Worm (Caenorhabditis elegans): ENCODE measurements around the gene Y39A3B.7.

Gene Y39A3B.7

DNA sequence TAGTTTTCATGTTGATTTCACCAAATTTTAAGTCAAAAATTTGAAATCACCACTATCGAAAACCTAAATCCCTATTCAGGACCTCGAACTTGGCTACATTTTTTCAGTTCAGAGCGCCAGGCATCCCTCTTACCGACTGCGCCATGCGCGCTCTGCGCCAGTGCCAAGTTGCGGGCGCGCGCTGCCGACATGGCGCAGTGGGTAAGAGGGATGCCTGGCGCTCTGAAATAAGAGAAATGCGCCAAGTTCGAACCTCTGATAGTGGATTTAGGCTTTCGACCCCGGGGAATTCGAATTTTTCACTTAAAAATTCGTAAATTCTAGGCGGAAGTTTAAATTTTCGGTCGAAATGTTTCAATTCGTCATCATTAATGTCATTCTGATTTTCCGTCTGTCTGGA lies 5.2 kb upstream of the Y39A3B.7 start:
- no peak for TF ChIP-seq ceh-13 (GFP tag; optimal IDR thresholded peaks at IDR 0.05)
- TF ChIP-seq tra-4 (tag; optimal IDR thresholded peaks at IDR 0.05) = no peak
- no peak for TF ChIP-seq F13C5.2 (tag; optimal IDR thresholded peaks at IDR 0.05)
- TF ChIP-seq ets-7 (tag; optimal IDR thresholded peaks at IDR 0.05) = no peak
- no peak for TF ChIP-seq tbx-11 (GFP tag; IDR thresholded peaks at IDR 0.05)
- TF ChIP-seq hnd-1 (tag; optimal IDR thresholded peaks at IDR 0.05) = no peak
- no peak for TF ChIP-seq hmg-4 (GFP tag; optimal IDR thresholded peaks at IDR 0.05)
- no peak for TF ChIP-seq flt-1 (GFP tag; IDR thresholded peaks at IDR 0.05)
- TF ChIP-seq pes-1 (GFP tag; IDR thresholded peaks at IDR 0.05) = no peak
- TF ChIP-seq tbx-37 (GFP tag; conservative IDR thresholded peaks at IDR 0.05) = no peak
- no peak for TF ChIP-seq hmbx-1 (tag; optimal IDR thresholded peaks at IDR 0.05)
- TF ChIP-seq sea-1 (GFP tag; conservative IDR thresholded peaks at IDR 0.05) = no peak
- TF ChIP-seq scrt-1 (GFP tag; IDR thresholded peaks at IDR 0.05) = no peak

ce11 chrIII:1987693-1988092 lies 2.9 kb upstream of the Y39A3B.7 start, which contains the start of gene Y39A3B.8:
Y39A3B.8 (plus strand) TSS chrIII:1987993.
- TF ChIP-seq tbx-11 (GFP tag; IDR thresholded peaks at IDR 0.05) = no peak
- TF ChIP-seq hmbx-1 (tag; optimal IDR thresholded peaks at IDR 0.05) = no peak
- TF ChIP-seq ama-1 (optimal IDR thresholded peaks at IDR 0.05) = no peak
- no peak for TF ChIP-seq hnd-1 (tag; optimal IDR thresholded peaks at IDR 0.05)
- no peak for TF ChIP-seq aly-1 (tag; optimal IDR thresholded peaks at IDR 0.05)

- no peak for TF ChIP-seq hnd-1 (tag; optimal IDR thresholded peaks at IDR 0.05)
- TF ChIP-seq sea-1 (GFP tag; conservative IDR thresholded peaks at IDR 0.05) = no peak
- TF ChIP-seq ets-7 (tag; optimal IDR thresholded peaks at IDR 0.05) = no peak
- TF ChIP-seq ceh-13 (GFP tag; optimal IDR thresholded peaks at IDR 0.05) = no peak
- TF ChIP-seq tbx-11 (GFP tag; IDR thresholded peaks at IDR 0.05) = no peak
- TF ChIP-seq tbx-37 (GFP tag; conservative IDR thresholded peaks at IDR 0.05) = no peak
- no peak for TF ChIP-seq hmg-4 (GFP tag; optimal IDR thresholded peaks at IDR 0.05)
- TF ChIP-seq ama-1 (optimal IDR thresholded peaks at IDR 0.05) = no peak
- no peak for TF ChIP-seq scrt-1 (GFP tag; IDR thresholded peaks at IDR 0.05)
- TF ChIP-seq ceh-36 (tag; optimal IDR thresholded peaks at IDR 0.05) = no peak
- no peak for TF ChIP-seq B0310.2 (tag; optimal IDR thresholded peaks at IDR 0.05)
- TF ChIP-seq aly-1 (tag; optimal IDR thresholded peaks at IDR 0.05) = no peak
Measured at ce11 chrIII:1982597-1983244, 2.0 kb downstream of the Y39A3B.7 start, which contains the start of gene srd-66. srd-66 (minus strand) TSS chrIII:1982647.

DNA sequence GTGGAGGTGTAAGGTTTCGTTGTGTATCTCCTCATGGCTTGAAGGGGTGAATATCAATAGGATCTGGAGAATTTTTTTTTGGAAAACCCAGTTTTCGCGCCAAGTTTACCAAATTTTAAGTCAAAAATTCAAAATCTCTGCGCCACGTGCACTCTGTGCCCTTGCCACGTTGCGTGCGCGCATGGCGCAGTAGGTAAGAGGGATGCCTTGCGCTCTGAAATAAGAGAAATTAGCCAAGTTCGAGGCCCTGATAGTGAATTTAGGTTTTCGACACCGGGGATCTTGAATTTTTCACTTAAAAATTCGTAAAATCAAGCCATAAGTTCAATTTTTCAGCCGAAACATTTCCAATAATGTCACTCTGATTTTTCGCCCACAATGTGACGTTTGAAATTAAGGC lies 3.3 kb downstream of the Y39A3B.7 start:
- TF ChIP-seq scrt-1 (GFP tag; IDR thresholded peaks at IDR 0.05) (no peak), hmg-4 (GFP tag; optimal IDR thresholded peaks at IDR 0.05) (no peak), F13C5.2 (tag; optimal IDR thresholded peaks at IDR 0.05) (no peak), B0310.2 (tag; optimal IDR thresholded peaks at IDR 0.05) (no peak), hmbx-1 (tag; optimal IDR thresholded peaks at IDR 0.05) (no peak), pes-1 (GFP tag; IDR thresholded peaks at IDR 0.05) (no peak), ama-1 (optimal IDR thresholded peaks at IDR 0.05) (no peak), sea-1 (GFP tag; conservative IDR thresholded peaks at IDR 0.05) (no peak), aly-1 (tag; optimal IDR thresholded peaks at IDR 0.05) (no peak), ceh-36 (tag; optimal IDR thresholded peaks at IDR 0.05) (no peak)

DNA sequence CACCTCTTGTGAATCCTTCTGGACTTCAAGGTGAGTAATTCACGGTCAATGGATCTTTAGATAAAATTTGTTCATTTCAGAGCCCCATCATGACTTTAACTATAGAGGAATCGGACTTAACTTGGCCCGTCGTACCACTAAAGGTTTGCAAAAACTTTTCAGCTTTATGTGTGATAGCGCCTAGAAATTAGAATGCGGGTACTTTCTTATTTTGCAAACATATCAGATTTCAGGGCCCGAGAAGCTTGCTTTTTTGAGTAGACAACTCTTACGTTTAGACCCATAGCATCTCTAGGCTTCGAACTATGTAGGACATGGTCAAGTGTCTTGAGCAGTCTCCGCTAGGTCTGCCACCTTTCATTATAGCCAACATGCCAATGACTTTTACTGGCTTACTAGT lies 7.3 kb downstream of the Y39A3B.7 start:
- TF ChIP-seq F13C5.2 (tag; optimal IDR thresholded peaks at IDR 0.05) = no peak

- no peak for TF ChIP-seq flt-1 (GFP tag; IDR thresholded peaks at IDR 0.05)
- TF ChIP-seq hmg-4 (GFP tag; optimal IDR thresholded peaks at IDR 0.05) = no peak
- no peak for TF ChIP-seq scrt-1 (GFP tag; IDR thresholded peaks at IDR 0.05)
- no peak for TF ChIP-seq tbx-11 (GFP tag; IDR thresholded peaks at IDR 0.05)
- TF ChIP-seq ceh-13 (GFP tag; optimal IDR thresholded peaks at IDR 0.05) = no peak
- no peak for TF ChIP-seq hmbx-1 (tag; optimal IDR thresholded peaks at IDR 0.05)
- no peak for TF ChIP-seq B0310.2 (tag; optimal IDR thresholded peaks at IDR 0.05)
- TF ChIP-seq ceh-36 (tag; optimal IDR thresholded peaks at IDR 0.05) = no peak
- no peak for TF ChIP-seq tbx-37 (GFP tag; conservative IDR thresholded peaks at IDR 0.05)
- no peak for TF ChIP-seq pes-1 (GFP tag; IDR thresholded peaks at IDR 0.05)
- no peak for TF ChIP-seq aly-1 (tag; optimal IDR thresholded peaks at IDR 0.05)
- no peak for TF ChIP-seq ama-1 (optimal IDR thresholded peaks at IDR 0.05)
- TF ChIP-seq hnd-1 (tag; optimal IDR thresholded peaks at IDR 0.05) = no peak
- TF ChIP-seq ets-7 (tag; optimal IDR thresholded peaks at IDR 0.05) = no peak
- no peak for TF ChIP-seq F13C5.2 (tag; optimal IDR thresholded peaks at IDR 0.05)
Measured at ce11 chrIII:1976642-1977041, 8.1 kb downstream of the Y39A3B.7 start, which contains the start of gene R155.3. R155.3 (minus strand) TSS chrIII:1976742.

- TF ChIP-seq ceh-13 (GFP tag; optimal IDR thresholded peaks at IDR 0.05) (no peak), hnd-1 (tag; optimal IDR thresholded peaks at IDR 0.05) (no peak), aly-1 (tag; optimal IDR thresholded peaks at IDR 0.05) (no peak), B0310.2 (tag; optimal IDR thresholded peaks at IDR 0.05) (no peak), ceh-36 (tag; optimal IDR thresholded peaks at IDR 0.05) (no peak), hmg-4 (GFP tag; optimal IDR thresholded peaks at IDR 0.05) (no peak), hmbx-1 (tag; optimal IDR thresholded peaks at IDR 0.05) (no peak), tra-4 (tag; optimal IDR thresholded peaks at IDR 0.05) (no peak), F13C5.2 (tag; optimal IDR thresholded peaks at IDR 0.05) (no peak), ama-1 (optimal IDR thresholded peaks at IDR 0.05) (no peak), scrt-1 (GFP tag; IDR thresholded peaks at IDR 0.05) (no peak), tbx-37 (GFP tag; conservative IDR thresholded peaks at IDR 0.05) (no peak), ets-7 (tag; optimal IDR thresholded peaks at IDR 0.05) (no peak), flt-1 (GFP tag; IDR thresholded peaks at IDR 0.05) (no peak), tbx-11 (GFP tag; IDR thresholded peaks at IDR 0.05) (no peak), pes-1 (GFP tag; IDR thresholded peaks at IDR 0.05) (no peak), sea-1 (GFP tag; conservative IDR thresholded peaks at IDR 0.05) (no peak)
Measured at ce11 chrIII:1975992-1976391, 8.8 kb downstream of the Y39A3B.7 start.

ce11 chrIII:1970433-1970832 lies 14.3 kb downstream of the Y39A3B.7 start, which contains the start of gene R155.5:
R155.5 (minus strand) TSS chrIII:1970533.
- TF ChIP-seq hnd-1 (tag; optimal IDR thresholded peaks at IDR 0.05) = no peak
- TF ChIP-seq aly-1 (tag; optimal IDR thresholded peaks at IDR 0.05) = no peak
- no peak for TF ChIP-seq sea-1 (GFP tag; conservative IDR thresholded peaks at IDR 0.05)

Data from whole organism, early embryonic.